Fruit fly (Drosophila melanogaster): Measurements from ENCODE around the gene CG14247.
A peak's percentile ranks its signal among the peaks of the same experiment; 100 is the strongest.

CG14247 gene

dm6 chr3R:26690197-26690596 lies 47.2 kb upstream of the CG14247 start (continued):
- no peak for TF ChIP-seq CG15696 (tag; optimal IDR thresholded peaks at IDR 0.05)
- no peak for TF ChIP-seq CG8281 (tag; optimal IDR thresholded peaks at IDR 0.05)
- TF ChIP-seq knrl (GFP tag; IDR thresholded peaks at IDR 0.05; ENCODE audit: partially characterized antibody), result no peak
- no peak for TF ChIP-seq lbe (GFP tag; optimal IDR thresholded peaks at IDR 0.05)
- TF ChIP-seq Lpt (GFP tag; optimal IDR thresholded peaks at IDR 0.05), result no peak
- TF ChIP-seq CG16863 (GFP tag; optimal IDR thresholded peaks at IDR 0.05), result no peak
- TF ChIP-seq Hr39 (optimal IDR thresholded peaks at IDR 0.05), result no peak
- TF ChIP-seq Kr (GFP tag; optimal IDR thresholded peaks at IDR 0.05), result no peak
- TF ChIP-seq PHDP (tag; optimal IDR thresholded peaks at IDR 0.05), result no peak
- TF ChIP-seq sug (tag; optimal IDR thresholded peaks at IDR 0.05), result no peak

DNA sequence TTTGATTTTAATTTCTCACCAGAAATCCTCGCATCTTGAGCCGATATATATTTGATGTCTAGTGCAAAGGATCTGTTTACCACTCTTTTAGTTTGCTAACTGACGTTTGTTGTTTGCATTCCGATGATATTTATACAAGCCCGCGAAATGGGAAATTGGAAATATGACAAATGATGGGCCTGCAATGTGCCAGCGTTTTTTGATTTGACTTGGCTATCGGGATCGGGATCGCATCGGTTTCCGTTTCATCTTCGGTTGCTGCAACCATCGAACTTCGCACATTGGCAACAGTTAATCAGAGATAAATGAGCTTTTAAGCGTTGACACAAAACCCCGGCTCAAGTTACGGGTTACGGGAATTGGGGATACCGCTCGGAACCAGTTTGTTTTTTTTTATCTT lies 43.9 kb upstream of the CG14247 start, which contains the start of gene TwdlQ:
Gene TwdlQ, minus strand, starts transcription at position 101 of the 400 bp plus-strand sequence.
- TF ChIP-seq Hsf (GFP tag; optimal IDR thresholded peaks at IDR 0.05), result no peak
- TF ChIP-seq Lhr (GFP tag; optimal IDR thresholded peaks at IDR 0.05), result no peak
- no peak for TF ChIP-seq CG15011 (GFP tag; optimal IDR thresholded peaks at IDR 0.05)
- TF ChIP-seq Neu2 (GFP tag; optimal IDR thresholded peaks at IDR 0.05; ENCODE audit: borderline replicate concordance), result no peak
- TF ChIP-seq bigmax (GFP tag; optimal IDR thresholded peaks at IDR 0.05), result no peak
- TF ChIP-seq cg (GFP tag; optimal IDR thresholded peaks at IDR 0.05), result no peak
- no peak for TF ChIP-seq Optix (GFP tag; IDR thresholded peaks at IDR 0.05)
- no peak for TF ChIP-seq CG2889 (GFP tag; IDR thresholded peaks at IDR 0.05)
- no peak for TF ChIP-seq CG7745 (tag; optimal IDR thresholded peaks at IDR 0.05)

DNA sequence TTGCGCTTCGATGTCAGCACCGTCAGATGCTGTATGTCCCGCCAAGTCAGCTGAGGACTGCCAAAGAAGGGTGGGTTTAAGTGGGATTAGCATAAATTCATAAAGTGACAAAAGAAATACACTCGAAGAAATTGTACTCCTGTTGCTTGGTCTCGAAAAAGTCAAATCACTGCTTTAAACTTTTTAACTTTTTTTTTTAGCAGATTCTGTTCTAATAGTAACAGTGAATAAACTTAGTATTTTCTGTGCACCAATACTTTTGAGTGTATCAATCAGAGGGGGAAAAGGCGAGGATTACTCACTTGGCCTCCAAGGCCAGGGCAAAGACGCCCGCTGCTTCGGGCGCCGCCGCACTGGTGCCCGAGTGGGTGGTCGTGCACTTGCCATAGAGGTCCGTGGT lies 37.3 kb upstream of the CG14247 start:
- TF ChIP-seq yki (optimal IDR thresholded peaks at IDR 0.05) (no peak), lilli (GFP tag; optimal IDR thresholded peaks at IDR 0.05) (no peak), Eip74EF (GFP tag; optimal IDR thresholded peaks at IDR 0.05) (no peak), chif (GFP tag; optimal IDR thresholded peaks at IDR 0.05) (no peak), br (optimal IDR thresholded peaks at IDR 0.05) (no peak), ro (GFP tag; IDR thresholded peaks at IDR 0.05) (no peak), tgo (GFP tag; IDR thresholded peaks at IDR 0.05) (no peak), CG34224 (GFP tag; IDR thresholded peaks at IDR 0.05; ENCODE audit: partially characterized antibody) (no peak), CG30431 (GFP tag; optimal IDR thresholded peaks at IDR 0.05) (no peak), her (GFP tag; optimal IDR thresholded peaks at IDR 0.05) (no peak), peb (GFP tag; IDR thresholded peaks at IDR 0.05) (no peak), CG7786 (GFP tag; optimal IDR thresholded peaks at IDR 0.05) (no peak), vfl (GFP tag; optimal IDR thresholded peaks at IDR 0.05) (no peak), CG5180 (GFP tag; optimal IDR thresholded peaks at IDR 0.05) (no peak), CG6175 (GFP tag; IDR thresholded peaks at IDR 0.05) (no peak), CG6813 (GFP tag; optimal IDR thresholded peaks at IDR 0.05) (no peak), CG10543 (GFP tag; optimal IDR thresholded peaks at IDR 0.05) (no peak), CG10209 (GFP tag; optimal IDR thresholded peaks at IDR 0.05) (no peak), CG3726 (GFP tag; IDR thresholded peaks at IDR 0.05) (no peak), CG12942 (GFP tag; optimal IDR thresholded peaks at IDR 0.05) (no peak), Nf-YC (tag; optimal IDR thresholded peaks at IDR 0.05) (no peak), Rx (GFP tag; IDR thresholded peaks at IDR 0.05) (no peak), zf30C (GFP tag; optimal IDR thresholded peaks at IDR 0.05) (no peak), CG7271 (tag; optimal IDR thresholded peaks at IDR 0.05) (no peak), CG2120 (GFP tag; optimal IDR thresholded peaks at IDR 0.05) (peak; percentile 27), Dip3 (GFP tag; optimal IDR thresholded peaks at IDR 0.05) (no peak), CG16815 (GFP tag; optimal IDR thresholded peaks at IDR 0.05) (no peak), p53 (GFP tag; optimal IDR thresholded peaks at IDR 0.05) (no peak), Dbx (GFP tag; IDR thresholded peaks at IDR 0.05) (no peak), CG4282 (GFP tag; optimal IDR thresholded peaks at IDR 0.05) (no peak), dan (GFP tag; IDR thresholded peaks at IDR 0.05) (no peak), CG7963 (GFP tag; IDR thresholded peaks at IDR 0.05; ENCODE audit: partially characterized antibody) (no peak)

Measured in whole organism, embryonic.